Fruit fly (Drosophila melanogaster) whole organism, prepupa: Measurements from ENCODE around the gene Rbcn-3A.

Experiments
- Blimp-1 ChIP-seq: fragments of 200-800 bp; sonication (Bioruptor generic); optimal IDR thresholded peaks from 3 replicates; lab custom pipeline; 2017; ENCODE audit warnings: missing biosample characterization, missing genetic modification characterization, mild to moderate bottlenecking, moderate library complexity, missing genetic modification reagents
- CG10631 ChIP-seq: fragments of 200-800 bp; sonication (Bioruptor generic); optimal IDR thresholded peaks from 2 replicates; lab custom pipeline; 2016; ENCODE audit warnings: missing biosample characterization, missing genetic modification characterization
- CG11762 ChIP-seq: fragments of 200-800 bp; sonication (Bioruptor generic); optimal IDR thresholded peaks from 3 replicates; lab custom pipeline; 2016; ENCODE audit warnings: missing biosample characterization, missing genetic modification characterization; ENCODE audit not compliant: insufficient read depth
- CG15336 ChIP-seq: fragments of 200-800 bp; sonication (Bioruptor generic); IDR thresholded peaks from 2 replicates; pipeline ENCODE4 v1.3.6; 2022; ENCODE audit warnings: missing biosample characterization, missing genetic modification characterization
- CG1621 ChIP-seq: fragments of 200-800 bp; sonication (Bioruptor generic); optimal IDR thresholded peaks from 3 replicates; lab custom pipeline; 2018; ENCODE audit warnings: missing biosample characterization, mild to moderate bottlenecking, missing genetic modification characterization
- CG3032 ChIP-seq: fragments of 200-800 bp; optimal IDR thresholded peaks from 2 replicates; lab custom pipeline; 2019; ENCODE audit warnings: missing biosample characterization, mild to moderate bottlenecking, missing genetic modification characterization, moderate library complexity
- CG31627 ChIP-seq: fragments of 200-800 bp; sonication (Bioruptor generic); optimal IDR thresholded peaks from 3 replicates; lab custom pipeline; 2016; ENCODE audit warnings: missing biosample characterization, missing genetic modification characterization
- CG3919 ChIP-seq: fragments of 200-800 bp; sonication (Bioruptor generic); optimal IDR thresholded peaks from 3 replicates; lab custom pipeline; 2016; ENCODE audit warnings: missing biosample characterization, missing genetic modification characterization
- CG6163 ChIP-seq: fragments of 200-800 bp; sonication (Bioruptor generic); IDR thresholded peaks from 3 replicates; pipeline ENCODE4 v1.3.6; 2022; ENCODE audit warnings: missing biosample characterization, missing genetic modification characterization
- CG6792 ChIP-seq: fragments of 200-800 bp; sonication (Bioruptor generic); optimal IDR thresholded peaks from 3 replicates; lab custom pipeline; 2016; ENCODE audit warnings: missing biosample characterization, missing genetic modification characterization
- CG6854 ChIP-seq: fragments of 200-800 bp; sonication (Bioruptor generic); optimal IDR thresholded peaks from 2 replicates; lab custom pipeline; 2017; ENCODE audit warnings: missing biosample characterization, mild to moderate bottlenecking, missing genetic modification characterization
- CG8319 ChIP-seq: fragments of 200-800 bp; sonication (Bioruptor generic); optimal IDR thresholded peaks from 3 replicates; lab custom pipeline; 2016; ENCODE audit warnings: missing biosample characterization, missing genetic modification characterization
- CG8632 ChIP-seq: fragments of 200-800 bp; sonication (Bioruptor generic); optimal IDR thresholded peaks from 3 replicates; lab custom pipeline; 2016; ENCODE audit warnings: missing biosample characterization, missing genetic modification characterization
- CG9139 ChIP-seq: fragments of 200-800 bp; sonication (Bioruptor generic); optimal IDR thresholded peaks from 3 replicates; lab custom pipeline; 2017; ENCODE audit warnings: missing biosample characterization, mild to moderate bottlenecking, missing genetic modification characterization
- Eip78C ChIP-seq: fragments of 200-800 bp; sonication (Bioruptor generic); peaks from one replicate; lab custom pipeline; 2016; ENCODE audit warnings: missing biosample characterization, missing genetic modification characterization
- Eip93F ChIP-seq: fragments of 200-800 bp; sonication (Bioruptor generic); optimal IDR thresholded peaks from 2 replicates; lab custom pipeline; 2016; ENCODE audit warnings: missing biosample characterization, mild to moderate bottlenecking, missing genetic modification characterization
- Ets96B ChIP-seq: fragments of 200-800 bp; optimal IDR thresholded peaks from 2 replicates; lab custom pipeline; 2019; ENCODE audit warnings: missing biosample characterization, mild to moderate bottlenecking, missing genetic modification characterization, moderate library complexity
- Hr38 ChIP-seq: sonication (Bioruptor generic); optimal IDR thresholded peaks from 2 replicates; lab custom pipeline; 2016; ENCODE audit warnings: missing biosample characterization, missing genetic modification characterization
- Hr4 ChIP-seq: fragments of 200-800 bp; sonication (Bioruptor generic); optimal IDR thresholded peaks from 3 replicates; lab custom pipeline; 2016; ENCODE audit warnings: missing biosample characterization, missing genetic modification characterization
- Lpt ChIP-seq: fragments of 200-800 bp; sonication (Bioruptor generic); optimal IDR thresholded peaks from 3 replicates; lab custom pipeline; 2016; ENCODE audit warnings: missing biosample characterization, missing genetic modification characterization
- Met ChIP-seq: fragments of 200-800 bp; sonication (Bioruptor generic); optimal IDR thresholded peaks from 3 replicates; lab custom pipeline; 2016; ENCODE audit warnings: missing biosample characterization, missing genetic modification characterization
- OdsH ChIP-seq: fragments of 200-800 bp; sonication (Bioruptor generic); optimal IDR thresholded peaks from 3 replicates; lab custom pipeline; 2016; ENCODE audit warnings: missing biosample characterization, missing genetic modification characterization
- Smox ChIP-seq: fragments of 200-800 bp; sonication (Bioruptor generic); optimal IDR thresholded peaks from 3 replicates; lab custom pipeline; 2016; ENCODE audit warnings: missing biosample characterization, missing genetic modification characterization
- Sox102F ChIP-seq: fragments of 200-800 bp; sonication (Bioruptor generic); optimal IDR thresholded peaks from 2 replicates; lab custom pipeline; 2016; ENCODE audit warnings: missing biosample characterization, mild to moderate bottlenecking, missing genetic modification characterization
- Sox14 ChIP-seq: fragments of 200-800 bp; sonication (Bioruptor generic); optimal IDR thresholded peaks from 3 replicates; lab custom pipeline; 2016; ENCODE audit warnings: missing biosample characterization, missing genetic modification characterization
- Sox15 ChIP-seq: fragments of 200-800 bp; sonication (Bioruptor generic); optimal IDR thresholded peaks from 3 replicates; lab custom pipeline; 2016; ENCODE audit warnings: missing biosample characterization, missing genetic modification characterization
- achi ChIP-seq: fragments of 200-800 bp; sonication (Bioruptor generic); optimal IDR thresholded peaks from 3 replicates; lab custom pipeline; 2016; ENCODE audit warnings: missing biosample characterization, missing genetic modification characterization
- acj6 ChIP-seq: fragments of 200-800 bp; sonication (Bioruptor generic); optimal IDR thresholded peaks from 3 replicates; lab custom pipeline; 2016; ENCODE audit warnings: missing biosample characterization, missing genetic modification characterization
- cyc ChIP-seq: fragments of 200-800 bp; sonication (Bioruptor generic); optimal IDR thresholded peaks from 3 replicates; lab custom pipeline; 2016; ENCODE audit warnings: missing biosample characterization, missing genetic modification characterization
- dac ChIP-seq: fragments of 200-800 bp; sonication (Bioruptor generic); optimal IDR thresholded peaks from 2 replicates; lab custom pipeline; 2017; ENCODE audit warnings: missing biosample characterization, mild to moderate bottlenecking, missing genetic modification characterization
- dsx ChIP-seq: fragments of 200-800 bp; optimal IDR thresholded peaks from 3 replicates; lab custom pipeline; 2019; ENCODE audit warnings: missing biosample characterization, mild to moderate bottlenecking, missing genetic modification characterization, moderate library complexity; ENCODE audit not compliant: poor library complexity, severe bottlenecking
- eg ChIP-seq: fragments of 200-800 bp; sonication (Bioruptor generic); IDR thresholded peaks from 3 replicates; pipeline ENCODE4 v1.3.6; 2022; ENCODE audit warnings: missing biosample characterization, missing genetic modification characterization
- esn ChIP-seq: fragments of 200-800 bp; sonication (Bioruptor generic); optimal IDR thresholded peaks from 2 replicates; lab custom pipeline; 2016; ENCODE audit warnings: missing biosample characterization, mild to moderate bottlenecking, missing genetic modification characterization, moderate library complexity
- fkh ChIP-seq: fragments of 200-800 bp; sonication (Bioruptor generic); optimal IDR thresholded peaks from 3 replicates; lab custom pipeline; 2017; ENCODE audit warnings: missing biosample characterization, mild to moderate bottlenecking, missing genetic modification characterization, moderate library complexity
- lz ChIP-seq: fragments of 200-800 bp; sonication (Bioruptor generic); optimal IDR thresholded peaks from 3 replicates; lab custom pipeline; 2016; ENCODE audit warnings: missing biosample characterization, missing genetic modification characterization
- pdm3 ChIP-seq: fragments of 200-800 bp; sonication (Bioruptor generic); optimal IDR thresholded peaks from 3 replicates; lab custom pipeline; 2016; ENCODE audit warnings: missing biosample characterization, missing genetic modification characterization
- salr ChIP-seq, 2 experiments: fragments of 200-800 bp; sonication (Bioruptor generic); optimal IDR thresholded peaks; 3 replicates each; lab custom pipeline; 2016 to 2018; ENCODE audit warnings: missing biosample characterization in 2 of 2, missing genetic modification characterization in 2 of 2, mild to moderate bottlenecking in 1 of 2
- spab ChIP-seq: fragments of 200-800 bp; sonication (Bioruptor generic); optimal IDR thresholded peaks from 2 replicates; lab custom pipeline; 2017; ENCODE audit warnings: missing biosample characterization, mild to moderate bottlenecking, missing genetic modification characterization, missing genetic modification reagents
- ss ChIP-seq, 2 experiments: fragments of 200-800 bp; sonication (Bioruptor generic); optimal IDR thresholded peaks; 2 replicates in 1 of 2; 3 replicates in 1 of 2; lab custom pipeline; 2017 to 2018; ENCODE audit warnings: mild to moderate bottlenecking in 2 of 2, missing biosample characterization in 2 of 2, missing genetic modification characterization in 2 of 2, moderate library complexity in 1 of 2
- svp ChIP-seq: fragments of 200-800 bp; sonication (Bioruptor generic); peaks from one replicate; lab custom pipeline; 2016; ENCODE audit warnings: missing biosample characterization, missing genetic modification characterization
- topi ChIP-seq: fragments of 200-800 bp; sonication (Bioruptor generic); optimal IDR thresholded peaks from 3 replicates; lab custom pipeline; 2016; ENCODE audit warnings: missing biosample characterization, missing genetic modification characterization

Rbcn-3A gene

DNA sequence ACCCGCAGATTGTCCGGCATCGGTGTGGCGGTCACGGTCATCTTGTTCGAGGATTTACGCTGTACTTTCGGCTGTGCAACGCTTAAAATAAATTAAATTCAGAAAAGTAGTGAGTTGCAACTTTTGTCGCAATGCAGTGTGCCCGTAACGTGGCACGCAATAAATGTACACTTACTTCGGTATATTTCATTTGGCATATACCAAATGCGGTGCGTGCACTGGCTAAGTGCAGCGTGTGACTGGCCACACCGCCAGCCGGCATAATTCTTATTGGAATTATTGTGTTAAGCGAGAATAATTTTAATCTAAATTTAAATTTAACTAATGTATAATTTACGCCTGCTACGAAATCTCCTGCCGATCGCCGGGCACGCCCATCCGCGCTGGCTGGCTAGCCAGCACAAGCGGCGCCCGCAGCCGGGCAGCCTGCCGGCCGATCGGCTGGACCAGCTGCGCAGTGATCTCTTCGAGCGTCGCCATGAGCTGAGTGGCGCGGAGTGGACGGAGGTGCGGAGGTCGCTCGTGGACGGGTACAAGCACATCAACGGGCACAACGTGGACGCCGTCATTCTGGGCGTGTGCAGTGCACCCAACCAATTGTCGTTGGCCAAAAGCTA, 35.9 kb upstream of the Rbcn-3A start, which contains the start of the genes Rpt4 and mldr:
Gene Rpt4, minus strand, starts transcription at position 163 of the 617 bp plus-strand sequence.
Gene mldr, plus strand, starts transcription at position 221 of the 617 bp plus-strand sequence.
- TF ChIP-seq CG6792 (GFP tag; lab: Kevin White, UChicago), result no peak
- peak; percentile 56 for TF ChIP-seq dsx
- no peak for TF ChIP-seq Smox (GFP tag; lab: Kevin White, UChicago)
- TF ChIP-seq Hr38 (GFP tag; lab: Kevin White, UChicago), result no peak
- peak; percentile 5 for TF ChIP-seq Sox14 (GFP tag; lab: Kevin White, UChicago)

DNA sequence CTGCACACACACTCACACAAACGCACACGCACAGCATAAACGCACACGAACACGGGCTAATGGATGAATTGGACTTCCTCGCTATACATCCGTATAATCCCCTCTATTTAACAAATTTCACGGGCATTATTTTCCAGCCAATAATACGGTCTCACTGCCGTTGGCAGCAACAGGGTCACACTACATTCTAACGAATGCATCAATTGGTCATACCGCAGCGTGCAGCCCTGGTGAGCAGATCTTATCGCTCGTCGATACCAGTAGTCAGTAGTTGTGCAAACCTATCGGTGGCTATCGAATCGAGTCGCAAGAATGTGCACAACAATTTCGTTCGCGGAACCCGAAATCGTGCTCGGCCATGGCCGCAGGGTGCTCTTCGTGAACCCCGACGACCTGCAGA, 32.6 kb upstream of the Rbcn-3A start, which contains the start of the genes Top3beta and wuho:
Gene Top3beta, minus strand, starts transcription at position 149 of the 400 bp plus-strand sequence.
Gene wuho, plus strand, starts transcription at position 259 of the 400 bp plus-strand sequence.
- TF ChIP-seq Eip93F (GFP tag; lab: Kevin White, UChicago) (no peak), CG6854 (GFP tag; lab: Kevin White, UChicago) (no peak), CG1621 (tag; lab: Kevin White, UChicago) (peak; percentile 98), Sox15 (GFP tag; lab: Kevin White, UChicago) (no peak), Hr4 (GFP tag; lab: Kevin White, UChicago) (no peak), Smox (GFP tag; lab: Kevin White, UChicago) (no peak), Hr38 (GFP tag; lab: Kevin White, UChicago) (no peak), CG15336 (GFP tag; lab: Robert Waterston, UW) (no peak; the same call in 1 of the 2 replicates), Sox102F (GFP tag; lab: Kevin White, UChicago) (no peak), eg (GFP tag; lab: Robert Waterston, UW) (no peak), topi (GFP tag; lab: Kevin White, UChicago) (no peak), Eip78C (GFP tag; lab: Kevin White, UChicago) (peak; percentile 7), Ets96B (tag; lab: Kevin White, UChicago) (no peak), Sox14 (GFP tag; lab: Kevin White, UChicago) (peak; percentile 24), CG11762 (GFP tag; lab: Kevin White, UChicago) (no peak), cyc (GFP tag; lab: Kevin White, UChicago) (peak; percentile 28), CG31627 (GFP tag; lab: Kevin White, UChicago) (peak; percentile 7), CG10631 (GFP tag; lab: Kevin White, UChicago) (no peak), ss (GFP tag; optimal IDR thresholded peaks at IDR 0.05; lab: Kevin White, UChicago) (no peak), svp (no peak), dsx (peak; percentile 49), salr (GFP tag; optimal IDR thresholded peaks at IDR 0.05; lab: Kevin White, UChicago) (no peak), Blimp-1 (GFP tag; lab: Kevin White, UChicago) (no peak), esn (GFP tag; lab: Kevin White, UChicago) (peak; percentile 48), fkh (GFP tag; lab: Kevin White, UChicago) (no peak), CG6163 (GFP tag; lab: Robert Waterston, UW) (0 out of 3 replicates have a peak, but pooled peaks have one; percentile 29), lz (GFP tag; lab: Kevin White, UChicago) (peak; percentile 32), CG9139 (GFP tag; lab: Kevin White, UChicago) (no peak), achi (GFP tag; lab: Kevin White, UChicago) (no peak), CG3032 (tag; lab: Kevin White, UChicago) (no peak)
- TF ChIP-seq, all 60 proteins: peak for 9

DNA sequence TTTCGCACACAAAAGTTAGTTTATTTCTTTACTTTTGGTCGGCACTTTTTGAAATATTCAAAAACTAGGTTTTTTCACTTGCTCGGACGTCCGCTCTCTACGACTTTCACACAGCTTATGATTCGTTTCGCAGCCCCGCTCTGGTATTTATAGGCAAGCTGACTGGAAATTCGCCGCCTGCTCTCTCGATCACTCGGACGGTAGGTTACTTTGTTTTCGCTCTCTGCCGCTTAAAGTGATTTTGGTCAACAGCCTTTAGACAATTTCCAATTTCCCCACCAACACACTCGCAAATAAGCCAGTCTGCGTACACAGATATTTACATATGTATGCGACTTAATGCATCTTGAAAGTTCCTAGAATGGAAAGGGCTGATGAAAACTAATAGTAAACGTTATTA, 28.2 kb upstream of the Rbcn-3A start, which contains the start of gene CG11700:
Gene CG11700, minus strand, starts transcription at position 106 of the 400 bp plus-strand sequence.
- peak; percentile 59 for TF ChIP-seq Eip78C (GFP tag; lab: Kevin White, UChicago)
- peak; percentile 14 for TF ChIP-seq CG6854 (GFP tag; lab: Kevin White, UChicago)
- peak; percentile 78 for TF ChIP-seq dsx
- TF ChIP-seq CG8632, result no peak

DNA sequence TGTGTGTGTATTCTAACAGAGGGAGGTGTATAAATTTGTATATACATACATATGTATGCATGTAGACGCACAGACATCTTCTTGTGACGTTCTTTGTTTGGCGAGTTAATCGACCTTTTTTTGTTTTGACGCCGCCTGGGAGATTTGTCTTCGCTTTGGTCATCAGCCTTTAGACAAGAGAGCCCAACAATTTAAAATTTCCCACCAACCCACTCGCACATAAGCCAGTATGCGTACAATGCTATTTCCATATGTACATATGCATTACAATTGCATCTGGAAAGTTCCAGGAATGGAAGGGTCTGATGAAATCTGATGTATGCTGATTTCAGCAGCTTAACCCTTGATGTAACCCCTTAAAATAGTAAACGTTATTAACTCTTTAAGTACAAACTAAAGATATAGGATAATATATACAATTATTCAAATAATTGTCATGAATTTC, 24.4 kb upstream of the Rbcn-3A start, which contains the start of gene Ubi-p5E:
Gene Ubi-p5E, minus strand, starts transcription at position 19 of the 445 bp plus-strand sequence.
- TF ChIP-seq pdm3 (GFP tag; lab: Kevin White, UChicago), result no peak
- TF ChIP-seq Lpt, result no peak
- TF ChIP-seq OdsH (GFP tag; lab: Kevin White, UChicago), result no peak
- no peak for TF ChIP-seq Smox (GFP tag; lab: Kevin White, UChicago)
- TF ChIP-seq ss (GFP tag; optimal IDR thresholded peaks at IDR 0.05; lab: Kevin White, UChicago), result peak in 1 of 2 experiments; percentile 11
- no peak for TF ChIP-seq spab (GFP tag; lab: Kevin White, UChicago)
- TF ChIP-seq CG3032 (tag; lab: Kevin White, UChicago), result no peak
- TF ChIP-seq achi (GFP tag; lab: Kevin White, UChicago), result no peak
- peak; percentile 55 for TF ChIP-seq fkh (GFP tag; lab: Kevin White, UChicago)
- no peak for TF ChIP-seq CG8632
- no peak for TF ChIP-seq Sox15 (GFP tag; lab: Kevin White, UChicago)
- no peak for TF ChIP-seq acj6 (GFP tag; lab: Kevin White, UChicago)
- TF ChIP-seq CG11762 (GFP tag; lab: Kevin White, UChicago), result no peak
- TF ChIP-seq Eip93F (GFP tag; lab: Kevin White, UChicago), result peak; percentile 12
- no peak for TF ChIP-seq Met
- TF ChIP-seq dac (GFP tag; lab: Kevin White, UChicago), result no peak
- TF ChIP-seq CG3919 (GFP tag; lab: Kevin White, UChicago), result no peak
- no peak for TF ChIP-seq lz (GFP tag; lab: Kevin White, UChicago)
- peak; percentile 25 for TF ChIP-seq Eip78C (GFP tag; lab: Kevin White, UChicago)
- TF ChIP-seq CG8319 (GFP tag; lab: Kevin White, UChicago), result no peak
